Fruit fly (Drosophila melanogaster) whole organism, prepupa: ENCODE data around the gene CG9839.

Experiments
- Blimp-1 ChIP-seq: fragments of 200-800 bp; sonication (Bioruptor generic); optimal IDR thresholded peaks from 3 replicates; lab custom pipeline; 2017; ENCODE audit warnings: missing biosample characterization, missing genetic modification characterization, mild to moderate bottlenecking, moderate library complexity, missing genetic modification reagents
- CG31627 ChIP-seq: fragments of 200-800 bp; sonication (Bioruptor generic); optimal IDR thresholded peaks from 3 replicates; lab custom pipeline; 2016; ENCODE audit warnings: missing biosample characterization, missing genetic modification characterization
- CG32006 ChIP-seq: fragments of 200-800 bp; sonication (Bioruptor generic); optimal IDR thresholded peaks from 3 replicates; lab custom pipeline; 2017; ENCODE audit warnings: missing biosample characterization, mild to moderate bottlenecking, missing genetic modification characterization
- CG3919 ChIP-seq: fragments of 200-800 bp; sonication (Bioruptor generic); optimal IDR thresholded peaks from 3 replicates; lab custom pipeline; 2016; ENCODE audit warnings: missing biosample characterization, missing genetic modification characterization
- CG6854 ChIP-seq: fragments of 200-800 bp; sonication (Bioruptor generic); optimal IDR thresholded peaks from 2 replicates; lab custom pipeline; 2017; ENCODE audit warnings: missing biosample characterization, mild to moderate bottlenecking, missing genetic modification characterization
- CG7368 ChIP-seq: fragments of 200-800 bp; sonication (Bioruptor generic); optimal IDR thresholded peaks from 3 replicates; lab custom pipeline; 2016; ENCODE audit warnings: missing biosample characterization, missing genetic modification characterization
- CG8119 ChIP-seq: fragments of 200-800 bp; sonication (Bioruptor generic); IDR thresholded peaks from 3 replicates; pipeline ENCODE4 v1.3.6; 2022; ENCODE audit warnings: missing biosample characterization, missing genetic modification characterization
- Eip75B ChIP-seq: fragments of 200-800 bp; sonication (Bioruptor generic); optimal IDR thresholded peaks from 3 replicates; lab custom pipeline; 2016; ENCODE audit warnings: missing biosample characterization, missing genetic modification characterization
- Eip93F ChIP-seq: fragments of 200-800 bp; sonication (Bioruptor generic); optimal IDR thresholded peaks from 2 replicates; lab custom pipeline; 2016; ENCODE audit warnings: missing biosample characterization, mild to moderate bottlenecking, missing genetic modification characterization
- OdsH ChIP-seq: fragments of 200-800 bp; sonication (Bioruptor generic); optimal IDR thresholded peaks from 3 replicates; lab custom pipeline; 2016; ENCODE audit warnings: missing biosample characterization, missing genetic modification characterization
- Sox15 ChIP-seq: fragments of 200-800 bp; sonication (Bioruptor generic); optimal IDR thresholded peaks from 3 replicates; lab custom pipeline; 2016; ENCODE audit warnings: missing biosample characterization, missing genetic modification characterization
- fd85E ChIP-seq: fragments of 200-800 bp; sonication (Bioruptor generic); optimal IDR thresholded peaks from 3 replicates; lab custom pipeline; 2016; ENCODE audit warnings: missing biosample characterization, missing genetic modification characterization
- fkh ChIP-seq: fragments of 200-800 bp; sonication (Bioruptor generic); optimal IDR thresholded peaks from 3 replicates; lab custom pipeline; 2017; ENCODE audit warnings: missing biosample characterization, mild to moderate bottlenecking, missing genetic modification characterization, moderate library complexity

dm6 chr3R:8808518-8808921, 2.9 kb upstream of the CG9839 start:
- TF ChIP-seq CG7368 (GFP tag; lab: Kevin White, UChicago): peak; percentile 28
- TF ChIP-seq Eip93F: no peak
- peak; percentile 66 for TF ChIP-seq Eip75B
- TF ChIP-seq CG32006 (GFP tag; lab: Kevin White, UChicago): peak; percentile 38
- TF ChIP-seq CG8119 (GFP tag; lab: Robert Waterston, UW): no peak
- peak; percentile 18 for TF ChIP-seq fkh
- TF ChIP-seq Blimp-1: no peak
- TF ChIP-seq OdsH (GFP tag; lab: Kevin White, UChicago): peak; percentile 64
- peak; percentile 47 for TF ChIP-seq CG3919 (GFP tag; lab: Kevin White, UChicago)
- no peak for TF ChIP-seq fd85E (GFP tag; lab: Kevin White, UChicago)
- TF ChIP-seq CG31627: peak; percentile 63
- TF ChIP-seq CG6854: no peak
- TF ChIP-seq Sox15 (GFP tag; lab: Kevin White, UChicago): peak; percentile 40
